Worm (Caenorhabditis elegans) whole organism, L4 larva: Measurements from ENCODE around the gene saps-1.

ENCODE experiments used
- D1046.2 ChIP-seq: fragments of 200-800 bp; sonication (Bioruptor generic); IDR thresholded peaks from 2 replicates; pipeline ENCODE4 v1.3.6; 2022; ENCODE audit warnings: missing genetic modification characterization, missing compliant biosample characterization
- F10B5.3 ChIP-seq: sonication (generic microtip); optimal IDR thresholded peaks from 2 replicates; lab custom pipeline; 2016; ENCODE audit warnings: mild to moderate bottlenecking, missing genetic modification characterization, missing compliant biosample characterization
- F37D6.2 ChIP-seq: sonication (generic microtip); optimal IDR thresholded peaks from 2 replicates; lab custom pipeline; 2016; ENCODE audit warnings: mild to moderate bottlenecking, missing genetic modification characterization, missing compliant biosample characterization
- F49E8.2 ChIP-seq: sonication (generic microtip); optimal IDR thresholded peaks from 2 replicates; lab custom pipeline; 2016; ENCODE audit warnings: missing compliant biosample characterization, mild to moderate bottlenecking, missing genetic modification characterization, borderline replicate concordance
- Y105C5A.15 ChIP-seq: fragments of 200-800 bp; sonication (Bioruptor generic); IDR thresholded peaks from 2 replicates; pipeline ENCODE4 v1.3.6; 2022; ENCODE audit warnings: missing genetic modification characterization, missing compliant biosample characterization
- Y75B8A.6 ChIP-seq: fragments of 200-800 bp; sonication (Bioruptor generic); IDR thresholded peaks from 2 replicates; pipeline ENCODE4 v1.3.6; 2022; ENCODE audit warnings: missing genetic modification reagents, missing genetic modification characterization, missing compliant biosample characterization
- aha-1 ChIP-seq: fragments of 150-350 bp; peaks from one replicate; lab custom pipeline; 2014; ENCODE audit warnings: missing biosample characterization, missing genetic modification characterization
- ama-1 ChIP-seq: fragments of 150-350 bp; optimal IDR thresholded peaks from 2 replicates; lab custom pipeline; 2014; ENCODE audit warnings: inconsistent platforms, mixed read lengths
- ceh-20 ChIP-seq: fragments of 200-800 bp; sonication (Bioruptor generic); IDR thresholded peaks from 2 replicates; pipeline ENCODE4 v1.3.6; 2022; ENCODE audit warnings: missing genetic modification reagents, missing genetic modification characterization, missing compliant biosample characterization
- ceh-82 ChIP-seq: sonication (generic microtip); optimal IDR thresholded peaks from 2 replicates; lab custom pipeline; 2017; ENCODE audit warnings: missing biosample characterization, missing genetic modification characterization
- cey-2 ChIP-seq: sonication (generic microtip); optimal IDR thresholded peaks from 3 replicates; lab custom pipeline; 2017; ENCODE audit warnings: missing genetic modification characterization, mild to moderate bottlenecking, missing compliant biosample characterization, antibody characterized with exemption, borderline replicate concordance; ENCODE audit not compliant: insufficient read depth
- daf-8 ChIP-seq: fragments of 200-800 bp; sonication (Bioruptor generic); IDR thresholded peaks from 2 replicates; pipeline ENCODE4 v1.3.6; 2022; ENCODE audit warnings: missing genetic modification characterization, missing compliant biosample characterization
- dmd-8 ChIP-seq: fragments of 200-800 bp; sonication (Bioruptor generic); IDR thresholded peaks from 2 replicates; pipeline ENCODE4 v1.3.6; 2022; ENCODE audit warnings: missing genetic modification characterization, missing compliant biosample characterization
- fkh-10 ChIP-seq: fragments of 150-350 bp; optimal IDR thresholded peaks from 2 replicates; lab custom pipeline; 2014; ENCODE audit warnings: missing biosample characterization, missing genetic modification reagents, missing genetic modification characterization
- fos-1 ChIP-seq: fragments of 150-350 bp; optimal IDR thresholded peaks from 2 replicates; lab custom pipeline; 2014; ENCODE audit warnings: missing biosample characterization, missing genetic modification characterization
- hlh-11 ChIP-seq: fragments of 200-800 bp; sonication (Bioruptor generic); optimal IDR thresholded peaks from 2 replicates; lab custom pipeline; 2018; ENCODE audit warnings: mild to moderate bottlenecking, missing genetic modification characterization, missing compliant biosample characterization
- hlh-30 ChIP-seq: sonication (generic microtip); optimal IDR thresholded peaks from 2 replicates; lab custom pipeline; 2017; ENCODE audit warnings: antibody characterized with exemption, mild to moderate bottlenecking, missing genetic modification characterization, missing compliant biosample characterization; ENCODE audit not compliant: insufficient read depth
- lin-1 ChIP-seq: fragments of 200-800 bp; sonication (Bioruptor generic); IDR thresholded peaks from 2 replicates; pipeline ENCODE4 v1.3.6; 2022; ENCODE audit warnings: missing genetic modification reagents, missing genetic modification characterization, missing compliant biosample characterization
- lin-38 ChIP-seq: fragments of 200-800 bp; sonication (Bioruptor generic); IDR thresholded peaks from 2 replicates; pipeline ENCODE4 v1.3.6; 2022; ENCODE audit warnings: missing genetic modification reagents, missing genetic modification characterization, missing compliant biosample characterization
- lir-3 ChIP-seq: sonication (generic microtip); optimal IDR thresholded peaks from 2 replicates; lab custom pipeline; 2016; ENCODE audit warnings: mild to moderate bottlenecking, missing genetic modification characterization, missing compliant biosample characterization
- madf-9 ChIP-seq: fragments of 200-800 bp; sonication (Bioruptor generic); conservative IDR thresholded peaks from 2 replicates; pipeline ENCODE4 v1.3.6; 2022; ENCODE audit warnings: missing genetic modification reagents, missing genetic modification characterization, missing compliant biosample characterization
- mdl-1 ChIP-seq, 2 experiments: fragments of 150-350 bp in 1 of 2; sonication (generic microtip) in 1 of 2; optimal IDR thresholded peaks; 2 replicates each; lab custom pipeline; 2014 to 2017; ENCODE audit warnings: missing biosample characterization in 2 of 2, missing genetic modification characterization in 2 of 2
- mdt-29 ChIP-seq: fragments of 200-800 bp; sonication (Bioruptor generic); IDR thresholded peaks from 2 replicates; pipeline ENCODE4 v1.3.6; 2022; ENCODE audit warnings: missing genetic modification reagents, missing genetic modification characterization, missing compliant biosample characterization
- nhr-111 ChIP-seq: fragments of 200-800 bp; sonication (Bioruptor generic); optimal IDR thresholded peaks from 2 replicates; lab custom pipeline; 2018; ENCODE audit warnings: mild to moderate bottlenecking, missing genetic modification characterization, missing compliant biosample characterization
- nhr-237 ChIP-seq: sonication (generic microtip); optimal IDR thresholded peaks from 2 replicates; lab custom pipeline; 2017; ENCODE audit warnings: missing biosample characterization, missing genetic modification characterization
- nhr-25 ChIP-seq: sonication (generic microtip); optimal IDR thresholded peaks from 2 replicates; lab custom pipeline; 2017; ENCODE audit warnings: missing genetic modification characterization, mild to moderate bottlenecking, missing compliant biosample characterization, antibody characterized with exemption, moderate library complexity, borderline replicate concordance; ENCODE audit not compliant: insufficient read depth
- nhr-28 ChIP-seq: fragments of 150-350 bp; optimal IDR thresholded peaks from 2 replicates; lab custom pipeline; 2014; ENCODE audit warnings: missing biosample characterization, missing genetic modification characterization
- nhr-41 ChIP-seq: fragments of 200-800 bp; sonication (Bioruptor generic); IDR thresholded peaks from 2 replicates; pipeline ENCODE4 v1.3.6; 2022; ENCODE audit warnings: missing genetic modification reagents, missing genetic modification characterization, missing compliant biosample characterization
- nhr-76 ChIP-seq: fragments of 150-350 bp; optimal IDR thresholded peaks from 2 replicates; lab custom pipeline; 2014; ENCODE audit warnings: missing biosample characterization, missing genetic modification characterization
- php-3 ChIP-seq: fragments of 200-800 bp; sonication (Bioruptor generic); IDR thresholded peaks from 2 replicates; pipeline ENCODE4 v1.3.6; 2022; ENCODE audit warnings: missing genetic modification reagents, missing genetic modification characterization, missing compliant biosample characterization
- set-16 ChIP-seq: fragments of 200-800 bp; sonication (Bioruptor generic); IDR thresholded peaks from 2 replicates; pipeline ENCODE4 v1.3.6; 2022; ENCODE audit warnings: missing genetic modification reagents, missing genetic modification characterization, missing compliant biosample characterization
- unc-130 ChIP-seq: sonication (generic microtip); optimal IDR thresholded peaks from 2 replicates; lab custom pipeline; 2016; ENCODE audit warnings: missing genetic modification reagents, missing genetic modification characterization, missing compliant biosample characterization
- zip-11 ChIP-seq: fragments of 200-800 bp; sonication (Bioruptor generic); IDR thresholded peaks from 2 replicates; pipeline ENCODE4 v1.3.6; 2022; ENCODE audit warnings: missing genetic modification characterization, missing compliant biosample characterization
- zip-2 ChIP-seq: fragments of 150-350 bp; optimal IDR thresholded peaks from 2 replicates; lab custom pipeline; 2014; ENCODE audit warnings: missing biosample characterization, missing genetic modification characterization

saps-1 gene

ce11 chrII:11307332-11307731, 9.8 kb downstream of the saps-1 start:
- TF ChIP-seq nhr-76 (tag; lab: Kevin White, UChicago), result no peak
- no peak for TF ChIP-seq aha-1 (tag; lab: Kevin White, UChicago)
- TF ChIP-seq cey-2 (tag; lab: Kevin White, UChicago), result no peak
- peak; percentile 49 for TF ChIP-seq hlh-30 (tag; lab: Kevin White, UChicago)
- no peak for TF ChIP-seq ceh-82
- peak; percentile 19 for TF ChIP-seq hlh-11
- no peak for TF ChIP-seq zip-11
- TF ChIP-seq Y75B8A.6 (GFP tag; lab: Robert Waterston, UW), result 0 out of 2 replicates have a peak, but pooled peaks have one; percentile 39
- TF ChIP-seq madf-9 (GFP tag; lab: Robert Waterston, UW), result no peak
- TF ChIP-seq F10B5.3, result no peak
- peak; percentile 7 for TF ChIP-seq nhr-25 (tag; lab: Kevin White, UChicago)
- no peak for TF ChIP-seq nhr-237 (tag; lab: Kevin White, UChicago)
- TF ChIP-seq zip-2, result no peak
- TF ChIP-seq Y105C5A.15 (GFP tag; lab: Robert Waterston, UW), result no peak
- no peak for TF ChIP-seq php-3 (GFP tag; lab: Robert Waterston, UW)
- peak in 1 of 2 experiments; percentile 19 for TF ChIP-seq mdl-1 (tag; optimal IDR thresholded peaks at IDR 0.05; lab: Kevin White, UChicago)
- TF ChIP-seq set-16 (GFP tag; lab: Robert Waterston, UW), result no peak
- peak; percentile 27 for TF ChIP-seq nhr-28 (tag; lab: Kevin White, UChicago)

- no peak for TF ChIP-seq unc-130 (GFP tag; lab: Kevin White, UChicago)
- TF ChIP-seq Y105C5A.15 (GFP tag; lab: Robert Waterston, UW), result no peak
- no peak for TF ChIP-seq lin-1 (GFP tag; lab: Robert Waterston, UW)
- TF ChIP-seq dmd-8 (GFP tag; lab: Robert Waterston, UW), result no peak
- no peak for TF ChIP-seq F49E8.2 (tag; lab: Kevin White, UChicago)
- no peak for TF ChIP-seq nhr-111 (GFP tag; lab: Kevin White, UChicago)
- no peak for TF ChIP-seq php-3 (GFP tag; lab: Robert Waterston, UW)
- no peak for TF ChIP-seq fos-1 (tag; lab: Kevin White, UChicago)
- no peak for TF ChIP-seq nhr-237 (tag; lab: Kevin White, UChicago)
- TF ChIP-seq mdt-29, result no peak
- no peak for TF ChIP-seq daf-8 (GFP tag; lab: Robert Waterston, UW)
- no peak for TF ChIP-seq F37D6.2 (tag; lab: Kevin White, UChicago)
Measured at ce11 chrII:11307953-11308352, 10.5 kb downstream of the saps-1 start.

- TF ChIP-seq aha-1 (tag; lab: Kevin White, UChicago) (peak; percentile 72), D1046.2 (GFP tag; lab: Robert Waterston, UW) (0 out of 2 replicates have a peak, but pooled peaks have one; percentile 5), ceh-20 (GFP tag; lab: Robert Waterston, UW) (no peak), set-16 (GFP tag; lab: Robert Waterston, UW) (peak; percentile 34; the same call in 1 of the 2 replicates), ama-1 (lab: Kevin White, UChicago) (no peak)
Measured at ce11 chrII:11312223-11312622, 14.7 kb downstream of the saps-1 start, which contains the start of gene T24F1.7. TSS of gene T24F1.7 (plus strand) at chrII:11312523.

DNA sequence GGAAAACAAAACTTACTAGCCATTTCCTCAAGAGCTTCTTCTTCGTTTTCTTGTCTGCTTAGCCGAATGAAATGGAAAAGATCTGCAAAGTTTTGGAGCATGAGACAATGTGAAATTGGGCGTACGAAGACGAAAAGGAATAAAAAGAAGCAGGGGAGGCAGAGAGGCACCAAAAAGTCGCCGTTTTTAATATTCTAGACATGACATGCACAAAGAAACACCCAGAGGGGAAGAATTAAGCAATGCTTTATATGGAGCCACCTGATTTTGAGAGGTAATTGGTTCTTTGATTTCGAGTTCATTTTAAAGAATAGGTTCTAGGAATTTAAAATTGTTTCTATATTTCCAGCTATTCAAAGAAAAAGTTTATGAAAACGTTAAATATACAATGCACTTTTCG, 16.7 kb downstream of the saps-1 start, which contains the start of gene T24F1.4:
TSS of gene T24F1.4 (minus strand) at position 101 of the 400 bp plus-strand sequence.
- no peak for TF ChIP-seq cey-2 (tag; lab: Kevin White, UChicago)
- no peak for TF ChIP-seq nhr-237 (tag; lab: Kevin White, UChicago)
- TF ChIP-seq fkh-10 (GFP tag; lab: Kevin White, UChicago), result no peak
- TF ChIP-seq lin-38 (GFP tag; lab: Robert Waterston, UW), result no peak
- TF ChIP-seq lir-3 (tag; lab: Kevin White, UChicago), result no peak
- TF ChIP-seq nhr-41 (GFP tag; lab: Robert Waterston, UW), result no peak
- TF ChIP-seq, all 104 proteins: peak for 0
